Fruit fly (Drosophila melanogaster): ENCODE data around the gene ear.

- TF ChIP-seq Ets96B (tag; optimal IDR thresholded peaks at IDR 0.05) (peak; percentile 98), Smox (GFP tag; optimal IDR thresholded peaks at IDR 0.05) (peak; percentile 97), CG6854 (GFP tag; optimal IDR thresholded peaks at IDR 0.05) (peak; percentile 94), dac (GFP tag; optimal IDR thresholded peaks at IDR 0.05) (peak; percentile 89), Gug (GFP tag; IDR thresholded peaks at IDR 0.05) (peak; percentile 94), achi (GFP tag; optimal IDR thresholded peaks at IDR 0.05) (peak; percentile 98), Hr39 (GFP tag; optimal IDR thresholded peaks at IDR 0.05) (peak; percentile 93), Sox102F (GFP tag; optimal IDR thresholded peaks at IDR 0.05) (peak; percentile 79), CG6276 (GFP tag; optimal IDR thresholded peaks at IDR 0.05) (no peak), CG3032 (tag; optimal IDR thresholded peaks at IDR 0.05) (peak; percentile 99), topi (GFP tag; optimal IDR thresholded peaks at IDR 0.05) (peak; percentile 97), Hr38 (GFP tag; optimal IDR thresholded peaks at IDR 0.05) (no peak), CG4318 (GFP tag; optimal IDR thresholded peaks at IDR 0.05) (no peak), CG10631 (GFP tag; optimal IDR thresholded peaks at IDR 0.05) (no peak)
Measured at dm6 chr3R:15275158-15275623, 45.4 kb upstream of the ear start, which contains the start of the genes Cp190 and CG4338.
